Worm (Caenorhabditis elegans) whole organism, L3 larva: Measurements from ENCODE around the gene txt-14.

Experiments
- ama-1 ChIP-seq: fragments of 150-350 bp; optimal IDR thresholded peaks from 2 replicates; lab custom pipeline; 2018
- nhr-11 ChIP-seq: fragments of 150-350 bp; optimal IDR thresholded peaks from 2 replicates; lab custom pipeline; 2014; ENCODE audit warnings: missing biosample characterization, missing genetic modification characterization
- tbx-2 ChIP-seq: sonication (generic microtip); optimal IDR thresholded peaks from 2 replicates; lab custom pipeline; 2016; ENCODE audit warnings: mild to moderate bottlenecking, missing genetic modification characterization, missing compliant biosample characterization

ce11 chrV:18605510-18605909 is 23.1 kb downstream of the txt-14 start:
- TF ChIP-seq tbx-2 (tag; lab: Kevin White, UChicago) (no peak), nhr-11 (tag; lab: Kevin White, UChicago) (no peak), ama-1 (lab: Kevin White, UChicago) (no peak)
